Worm (Caenorhabditis elegans): ENCODE data around the gene abi-1.

DNA sequence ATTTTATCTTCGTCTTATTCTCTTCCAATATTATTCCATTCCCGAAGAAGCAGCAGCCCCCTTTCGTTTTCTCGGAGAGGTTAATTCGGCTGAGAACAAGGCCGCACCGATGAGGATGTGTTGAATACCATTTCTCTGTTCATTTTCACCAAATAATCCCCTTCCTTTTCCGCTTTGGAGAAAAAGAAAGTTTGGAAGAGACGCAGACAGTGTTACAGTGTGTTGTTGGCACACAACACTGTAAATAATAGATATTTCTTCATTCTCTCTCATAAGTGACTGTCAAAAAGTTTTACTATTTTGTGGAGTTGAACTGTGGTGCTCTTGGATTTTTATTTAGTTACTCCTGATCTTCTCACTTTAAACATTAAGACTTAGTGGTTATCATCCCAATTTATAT, 27.3 kb downstream of the abi-1 start:
- no peak for TF ChIP-seq fkh-10 (GFP tag; optimal IDR thresholded peaks at IDR 0.05)
- no peak for TF ChIP-seq unc-39 (tag; optimal IDR thresholded peaks at IDR 0.05)
- no peak for TF ChIP-seq nhr-6 (tag; optimal IDR thresholded peaks at IDR 0.05)
- TF ChIP-seq nhr-25 (tag; optimal IDR thresholded peaks at IDR 0.05; ENCODE audit: borderline replicate concordance, insufficient read depth), result no peak
- TF ChIP-seq ceh-82 (tag; optimal IDR thresholded peaks at IDR 0.05), result no peak
- TF ChIP-seq snpc-4 (tag; optimal IDR thresholded peaks at IDR 0.05), result no peak
